Worm (Caenorhabditis elegans) whole organism, midembryonic: ENCODE data around the gene Y46H3C.5.

ENCODE experiments used
- T22C8.4 ChIP-seq: fragments of 200-800 bp; sonication (Bioruptor generic); IDR thresholded peaks from 2 replicates; pipeline ENCODE4 v1.3.6; 2022; ENCODE audit warnings: missing genetic modification characterization, missing compliant biosample characterization
- cog-1 ChIP-seq: sonication (generic microtip); optimal IDR thresholded peaks from 2 replicates; lab custom pipeline; 2016; ENCODE audit warnings: missing genetic modification characterization, missing compliant biosample characterization
- ztf-23 ChIP-seq: fragments of 200-800 bp; sonication (Bioruptor generic); IDR thresholded peaks from 2 replicates; pipeline ENCODE4 v1.3.6; 2022; ENCODE audit warnings: missing genetic modification reagents, missing genetic modification characterization, missing compliant biosample characterization
- ztf-29 ChIP-seq: fragments of 200-800 bp; sonication (Bioruptor generic); IDR thresholded peaks from 2 replicates; pipeline ENCODE4 v1.3.6; 2022; ENCODE audit warnings: missing genetic modification reagents, missing genetic modification characterization, missing compliant biosample characterization

ce11 chrV:1682279-1682678 lies 10.0 kb downstream of the Y46H3C.5 start, which contains the start of gene srh-3:
- no peak for TF ChIP-seq ztf-29
- no peak for TF ChIP-seq cog-1 (tag; lab: Kevin White, UChicago)
- no peak for TF ChIP-seq ztf-23 (GFP tag; lab: Robert Waterston, UW)
- TF ChIP-seq T22C8.4 (GFP tag; lab: Robert Waterston, UW): no peak
